Fruit fly (Drosophila melanogaster) S2 (cell line): ENCODE measurements around the gene hoe2.

Experiments
- CG8478 ChIP-seq: fragments of >200 bp; optimal IDR thresholded peaks from 2 replicates; lab custom pipeline; 2018
- CTCF ChIP-seq, 2 experiments: fragments of >200 bp; optimal IDR thresholded peaks; 2 replicates each; lab custom pipeline; 2018

Gene hoe2

dm6 chr2L:4936325-4936869, at the start of gene hoe2:
Gene hoe2 (minus strand): TSS chr2L:4936450.
- TF ChIP-seq CG8478 (lab: Kevin White, UChicago), result no peak
- no peak for TF ChIP-seq CTCF (optimal IDR thresholded peaks at IDR 0.05; lab: Kevin White, UChicago)

dm6 chr2L:4982098-4982646, 45.9 kb upstream of the hoe2 start:
- TF ChIP-seq CTCF (optimal IDR thresholded peaks at IDR 0.05; lab: Kevin White, UChicago) (no peak), CG8478 (lab: Kevin White, UChicago) (no peak)

dm6 chr2L:4981278-4981966, 45.2 kb upstream of the hoe2 start, which contains the start of the genes CG8892 and CG34126:
Gene CG8892 (minus strand): TSS chr2L:4981592.
Gene CG34126 (plus strand): TSS chr2L:4981614.
- TF ChIP-seq CG8478 (lab: Kevin White, UChicago), result no peak

- TF ChIP-seq CG8478 (lab: Kevin White, UChicago) (no peak), CTCF (optimal IDR thresholded peaks at IDR 0.05; lab: Kevin White, UChicago) (no peak)
Observed at dm6 chr2L:4979138-4979537, 42.9 kb upstream of the hoe2 start, which contains the start of gene CG8891. Gene CG8891 (minus strand): TSS chr2L:4979379.

- TF ChIP-seq CTCF (optimal IDR thresholded peaks at IDR 0.05; lab: Kevin White, UChicago), result no peak
Observed at dm6 chr2L:4976988-4977551, 40.8 kb upstream of the hoe2 start, which contains the start of the genes Gmd and CG3792. Gene Gmd (minus strand): TSS chr2L:4977023. Gene CG3792 (plus strand): TSS chr2L:4977312.

dm6 chr2L:4973731-4974415, 37.6 kb upstream of the hoe2 start, which contains the start of gene mRpL28:
Gene mRpL28 (plus strand): TSS chr2L:4973976.
- no peak for TF ChIP-seq CG8478 (lab: Kevin White, UChicago)
- TF ChIP-seq CTCF (optimal IDR thresholded peaks at IDR 0.05; lab: Kevin White, UChicago), result no peak

dm6 chr2L:4971329-4971798, 35.1 kb upstream of the hoe2 start, which contains the start of gene CG14043:
Gene CG14043 (plus strand): TSS chr2L:4971702.
- TF ChIP-seq CG8478 (lab: Kevin White, UChicago), result no peak
- peak in 1 of 2 experiments; percentile 16 for TF ChIP-seq CTCF (optimal IDR thresholded peaks at IDR 0.05; lab: Kevin White, UChicago)

dm6 chr2L:4968767-4969166, 32.5 kb upstream of the hoe2 start, which contains the start of the genes Scox and Polr1C:
Gene Scox (minus strand): TSS chr2L:4968935.
Gene Polr1C (plus strand): TSS chr2L:4969004.
- no peak for TF ChIP-seq CG8478 (lab: Kevin White, UChicago)
- TF ChIP-seq CTCF (optimal IDR thresholded peaks at IDR 0.05; lab: Kevin White, UChicago), result no peak

- no peak for TF ChIP-seq CG8478 (lab: Kevin White, UChicago)
- TF ChIP-seq CTCF (optimal IDR thresholded peaks at IDR 0.05; lab: Kevin White, UChicago), result no peak
Observed at dm6 chr2L:4967511-4967910, 31.3 kb upstream of the hoe2 start, which contains the start of gene eIF3i. Gene eIF3i (minus strand): TSS chr2L:4967775.

- TF ChIP-seq CTCF (optimal IDR thresholded peaks at IDR 0.05; lab: Kevin White, UChicago) (no peak), CG8478 (lab: Kevin White, UChicago) (no peak)
Observed at dm6 chr2L:4965923-4966322, 29.7 kb upstream of the hoe2 start.

- TF ChIP-seq CG8478 (lab: Kevin White, UChicago) (no peak), CTCF (optimal IDR thresholded peaks at IDR 0.05; lab: Kevin White, UChicago) (no peak)
Observed at dm6 chr2L:4965420-4965819, 29.2 kb upstream of the hoe2 start, which contains the start of gene CG34125. Gene CG34125 (plus strand): TSS chr2L:4965673.

- TF ChIP-seq CG8478 (lab: Kevin White, UChicago) (no peak), CTCF (optimal IDR thresholded peaks at IDR 0.05; lab: Kevin White, UChicago) (no peak)
Observed at dm6 chr2L:4958111-4958510, 21.9 kb upstream of the hoe2 start, which contains the start of gene CG34124. Gene CG34124 (plus strand): TSS chr2L:4958411.

- no peak for TF ChIP-seq CTCF (optimal IDR thresholded peaks at IDR 0.05; lab: Kevin White, UChicago)
- no peak for TF ChIP-seq CG8478 (lab: Kevin White, UChicago)
Observed at dm6 chr2L:4955094-4955823, 19.0 kb upstream of the hoe2 start, which contains the start of the genes Jon25Bi and Marcal1. Gene Jon25Bi (minus strand): TSS chr2L:4955144. Gene Marcal1 (plus strand): TSS chr2L:4955509.
